Worm (Caenorhabditis elegans) whole organism, young adult: ENCODE data around the gene nbs-1.

Experiments used
- chd-7 ChIP-seq: sonication (generic microtip); optimal IDR thresholded peaks from 2 replicates; lab custom pipeline; 2016; ENCODE audit warnings: mild to moderate bottlenecking, missing genetic modification characterization, moderate library complexity, missing compliant biosample characterization
- egl-18 ChIP-seq: fragments of 200-800 bp; sonication (Bioruptor generic); IDR thresholded peaks from 2 replicates; pipeline ENCODE4 v1.3.6; 2022; ENCODE audit warnings: missing genetic modification reagents, missing genetic modification characterization, missing compliant biosample characterization
- hlh-26 ChIP-seq: fragments of 200-800 bp; sonication (Bioruptor generic); conservative IDR thresholded peaks from 2 replicates; pipeline ENCODE4 v1.3.6; 2022; ENCODE audit warnings: missing genetic modification reagents, missing genetic modification characterization, missing compliant biosample characterization
- pha-4 ChIP-seq: fragments of 150-350 bp; sonication (generic microtip); optimal IDR thresholded peaks from 2 replicates; lab custom pipeline; 2014; ENCODE audit warnings: missing biosample characterization, missing genetic modification reagents, missing genetic modification characterization
- snpc-1.1 ChIP-seq: sonication (generic microtip); optimal IDR thresholded peaks from 2 replicates; lab custom pipeline; 2017; ENCODE audit warnings: missing genetic modification characterization, mild to moderate bottlenecking, missing compliant biosample characterization, antibody characterized with exemption, moderate library complexity, missing genotype, missing genetic modification reagents; ENCODE audit not compliant: insufficient read depth
- snpc-4 ChIP-seq, 5 experiments: fragments of 150-350 bp in 1 of 5; sonication (generic microtip) in 4 of 5; optimal IDR thresholded peaks; 2 replicates each; lab custom pipeline; 2014 to 2018; ENCODE audit warnings: missing genetic modification characterization in 5 of 5, missing biosample characterization in 3 of 5, antibody characterized with exemption in 2 of 5, mild to moderate bottlenecking in 2 of 5, missing compliant biosample characterization in 2 of 5, missing genotype in 2 of 5, moderate library complexity in 2 of 5, missing genetic modification reagents in 1 of 5
- unc-62 ChIP-seq: fragments of 150-350 bp; optimal IDR thresholded peaks from 2 replicates; lab custom pipeline; 2014; ENCODE audit warnings: missing biosample characterization, missing genetic modification reagents, missing genetic modification characterization
- ztf-6 ChIP-seq: fragments of 200-800 bp; sonication (Bioruptor generic); IDR thresholded peaks from 2 replicates; pipeline ENCODE4 v1.3.6; 2022; ENCODE audit warnings: missing genetic modification reagents, missing genetic modification characterization, missing compliant biosample characterization

DNA sequence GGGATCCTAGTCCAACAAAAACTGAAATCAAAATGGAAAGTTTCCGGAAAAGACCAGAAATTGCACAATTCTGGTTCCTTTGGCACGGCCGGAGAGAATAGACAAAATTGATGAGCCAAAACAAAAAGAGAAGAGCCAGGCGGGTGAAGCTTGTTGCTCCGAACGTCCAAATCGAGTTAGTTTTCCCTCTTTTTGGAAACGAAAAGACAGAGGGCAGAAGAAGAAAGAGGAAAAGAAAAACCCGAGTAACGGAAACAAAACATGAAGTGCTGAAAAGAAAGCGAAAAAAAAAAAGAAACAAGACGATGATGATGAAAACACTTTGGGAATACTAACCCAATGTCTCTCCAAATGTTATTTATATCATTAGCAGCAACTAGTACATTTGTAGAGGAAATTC, 4.7 kb downstream of the nbs-1 start:
- no peak for TF ChIP-seq egl-18 (GFP tag; lab: Robert Waterston, UW)
- no peak for TF ChIP-seq snpc-1.1 (tag; lab: Kevin White, UChicago)
- no peak for TF ChIP-seq ztf-6 (GFP tag; lab: Robert Waterston, UW)
- TF ChIP-seq snpc-4 (GFP tag; optimal IDR thresholded peaks at IDR 0.05; lab: Kevin White, UChicago) = no peak
- TF ChIP-seq snpc-4 (tag; optimal IDR thresholded peaks at IDR 0.05; lab: Kevin White, UChicago) = no peak
- TF ChIP-seq chd-7 (tag; lab: Kevin White, UChicago) = no peak
- TF ChIP-seq hlh-26 (GFP tag; lab: Robert Waterston, UW) = no peak
- TF ChIP-seq pha-4 = no peak
- no peak for TF ChIP-seq unc-62 (GFP tag; lab: Kevin White, UChicago)
